Worm (Caenorhabditis elegans): Measurements from ENCODE around the gene B0198.3.

Gene B0198.3

DNA sequence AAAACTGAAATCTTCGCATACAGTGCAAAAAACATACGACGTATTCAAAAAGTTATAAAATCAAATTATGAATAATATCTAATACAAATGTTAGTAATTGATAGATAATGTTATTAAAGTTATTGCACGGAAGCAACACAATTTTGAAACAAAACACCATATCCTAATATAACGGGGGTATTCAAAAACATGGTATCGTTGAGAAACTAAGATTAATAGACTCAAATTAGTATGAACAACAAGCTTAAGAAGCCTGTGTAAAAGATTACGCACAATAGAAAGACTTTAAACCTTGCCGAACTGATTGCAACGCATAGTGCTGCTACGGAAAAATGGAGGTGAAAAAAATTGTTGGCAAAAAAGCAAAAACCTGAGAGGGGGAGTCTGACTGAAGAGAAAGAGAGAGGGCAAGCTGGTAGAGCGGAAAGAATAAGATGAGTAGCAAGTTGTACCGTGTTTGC, 51.3 kb downstream of the B0198.3 start, which contains the start of gene sma-5:
TSS of gene sma-5 (minus strand) at position 51 of the 461 bp plus-strand sequence.
- TF ChIP-seq pqm-1 (tag; optimal IDR thresholded peaks at IDR 0.05) (no peak), unc-55 (GFP tag; optimal IDR thresholded peaks at IDR 0.05) (no peak), pax-1 (tag; optimal IDR thresholded peaks at IDR 0.05) (peak; percentile 39), ref-2 (tag; optimal IDR thresholded peaks at IDR 0.05) (no peak), dve-1 (tag; optimal IDR thresholded peaks at IDR 0.05) (no peak), ceh-24 (tag; optimal IDR thresholded peaks at IDR 0.05) (no peak)

DNA sequence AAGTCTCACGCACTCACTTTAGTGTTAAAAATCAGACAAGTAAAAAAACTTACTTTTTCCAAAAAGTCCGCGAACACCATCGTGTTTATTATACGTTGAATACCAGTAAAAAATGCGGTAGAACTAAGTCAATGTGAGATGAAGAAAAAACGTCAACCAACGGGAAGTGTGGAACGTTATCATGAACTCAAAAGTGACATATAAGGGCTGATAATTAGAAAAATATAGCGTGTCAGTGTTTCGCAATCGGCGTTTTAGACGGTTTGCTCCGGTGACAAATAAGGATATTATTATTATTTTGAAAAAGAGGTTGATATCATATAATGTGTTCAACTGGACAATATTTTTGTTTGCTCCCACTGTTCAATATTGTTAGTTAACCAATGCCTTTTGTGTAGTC, 51.9 kb downstream of the B0198.3 start:
- TF ChIP-seq unc-42 (tag; optimal IDR thresholded peaks at IDR 0.05) (no peak), elt-4 (tag; optimal IDR thresholded peaks at IDR 0.05) (no peak)

DNA sequence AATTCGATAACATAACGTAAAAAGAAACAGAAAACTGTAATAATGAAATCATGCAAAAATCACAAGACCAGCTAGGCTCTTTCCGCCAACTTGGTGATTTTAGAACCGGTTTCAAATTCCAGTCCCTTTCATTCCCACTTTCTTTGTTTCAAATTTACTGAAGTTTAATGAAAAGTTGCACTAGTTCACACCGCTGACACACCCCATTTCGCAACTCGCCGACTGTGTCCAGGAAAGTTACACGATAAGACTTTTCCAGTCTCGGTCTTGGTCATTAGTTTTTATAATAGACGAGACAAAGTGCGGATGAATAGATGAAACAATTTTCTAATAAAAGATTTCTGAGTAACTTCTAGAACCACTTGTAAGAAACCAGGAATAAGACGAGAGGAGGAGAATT, 52.9 kb downstream of the B0198.3 start:
- TF ChIP-seq che-1 (tag; optimal IDR thresholded peaks at IDR 0.05), result no peak
- TF ChIP-seq tbx-7 (tag; optimal IDR thresholded peaks at IDR 0.05), result no peak

DNA sequence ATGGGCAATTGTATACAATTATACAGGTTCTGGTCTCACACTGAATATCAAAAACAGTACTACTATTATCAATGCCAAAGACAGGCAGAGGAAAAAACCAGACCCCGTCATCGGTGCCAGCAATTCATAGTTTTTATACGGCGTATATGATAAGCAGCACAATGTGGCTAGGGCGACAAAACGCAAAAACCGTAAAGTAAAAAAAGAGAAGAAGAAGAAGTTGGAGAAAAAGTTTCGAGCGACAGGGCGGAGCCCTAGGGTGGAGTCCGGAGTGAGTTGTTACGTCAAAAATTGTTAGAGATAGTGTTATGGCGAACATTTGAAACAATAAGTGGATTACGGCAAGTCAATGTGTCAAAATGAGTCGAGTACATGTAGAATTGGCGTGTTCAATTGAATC, 55.3 kb downstream of the B0198.3 start:
- TF ChIP-seq tbx-7 (tag; optimal IDR thresholded peaks at IDR 0.05) (no peak), pha-2 (tag; optimal IDR thresholded peaks at IDR 0.05) (no peak), pha-4 (tag; optimal IDR thresholded peaks at IDR 0.05) (no peak), K02D7.2 (tag; optimal IDR thresholded peaks at IDR 0.05) (no peak)

DNA sequence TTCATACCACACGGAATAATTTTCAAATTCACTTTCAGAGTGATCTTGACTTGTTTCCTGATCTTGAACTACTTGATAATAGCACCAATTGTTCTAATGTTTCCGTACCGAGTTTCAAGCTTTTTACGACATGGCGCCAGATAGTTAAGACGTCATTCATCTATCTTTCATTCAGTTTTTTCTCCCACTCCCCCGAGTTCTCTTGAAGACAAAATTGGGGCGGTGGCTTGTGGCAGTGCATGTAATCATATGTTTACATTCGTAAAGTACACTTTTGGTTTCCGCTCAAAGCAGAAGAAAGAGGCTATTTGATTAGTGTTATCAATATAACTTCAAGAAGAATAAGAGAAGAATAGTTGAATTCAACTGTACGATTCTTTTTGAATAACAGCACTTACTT, 57.3 kb downstream of the B0198.3 start:
- TF ChIP-seq dve-1 (tag; optimal IDR thresholded peaks at IDR 0.05) (no peak), ceh-45 (GFP tag; IDR thresholded peaks at IDR 0.05) (no peak), Y22D7AL.16 (tag; optimal IDR thresholded peaks at IDR 0.05) (no peak), tbx-2 (tag; optimal IDR thresholded peaks at IDR 0.05) (no peak), K02D7.2 (tag; optimal IDR thresholded peaks at IDR 0.05) (no peak), lim-6 (tag; optimal IDR thresholded peaks at IDR 0.05) (no peak), T23F11.4 (GFP tag; optimal IDR thresholded peaks at IDR 0.05) (no peak)

DNA sequence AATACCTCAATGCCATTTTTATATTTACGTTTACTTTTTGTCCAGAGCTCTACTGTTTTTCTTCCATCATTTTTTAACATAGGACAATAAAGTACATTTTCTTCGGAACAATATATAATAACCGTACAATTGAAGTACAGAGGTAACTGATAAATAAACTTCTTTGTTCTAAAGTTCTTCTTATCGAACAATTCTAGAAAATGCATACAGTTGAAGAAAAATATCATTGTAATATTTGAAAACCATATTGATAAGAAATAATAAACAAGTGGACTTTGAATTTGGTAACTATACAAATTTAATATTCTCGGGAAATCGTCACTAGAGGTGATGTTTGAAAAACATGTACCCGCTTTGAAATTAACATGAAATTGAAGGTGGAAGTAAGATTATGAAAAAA, 60.3 kb downstream of the B0198.3 start:
- no peak for TF ChIP-seq ceh-48 (tag; optimal IDR thresholded peaks at IDR 0.05)
- TF ChIP-seq dmd-4 (tag; optimal IDR thresholded peaks at IDR 0.05; ENCODE audit: borderline replicate concordance), result no peak
- TF ChIP-seq ceh-6 (GFP tag; optimal IDR thresholded peaks at IDR 0.05), result no peak
- no peak for TF ChIP-seq Y22D7AL.16 (tag; optimal IDR thresholded peaks at IDR 0.05)
- no peak for TF ChIP-seq pha-4 (tag; optimal IDR thresholded peaks at IDR 0.05)
- TF ChIP-seq ceh-22 (tag; optimal IDR thresholded peaks at IDR 0.05), result no peak
- TF ChIP-seq hlh-30 (tag; optimal IDR thresholded peaks at IDR 0.05; ENCODE audit: insufficient read depth), result no peak
- TF ChIP-seq che-1 (tag; optimal IDR thresholded peaks at IDR 0.05), result no peak
- TF ChIP-seq madf-2 (tag; optimal IDR thresholded peaks at IDR 0.05), result no peak
- no peak for TF ChIP-seq pax-1 (tag; optimal IDR thresholded peaks at IDR 0.05)
- no peak for TF ChIP-seq K02D7.2 (tag; optimal IDR thresholded peaks at IDR 0.05)

DNA sequence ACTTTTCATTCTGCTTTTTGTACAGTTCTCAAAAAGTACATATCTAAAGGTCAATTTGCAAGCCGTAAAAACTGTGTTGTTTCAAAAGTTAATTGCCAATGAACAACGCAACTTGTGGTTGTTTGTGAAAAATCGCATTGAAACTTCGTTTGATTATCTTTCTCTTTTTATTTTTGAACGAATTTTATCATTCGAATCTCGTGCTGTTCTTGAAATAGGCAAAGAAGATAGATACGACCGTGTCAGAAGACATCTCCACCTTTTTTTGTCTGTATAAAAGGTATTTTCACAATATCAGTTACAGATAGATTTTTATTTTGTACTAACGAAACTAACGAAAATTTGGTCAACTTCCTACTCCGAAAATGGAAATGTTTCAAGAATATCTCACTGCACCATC, 62.4 kb downstream of the B0198.3 start, which contains the start of gene C49F5.7:
TSS of gene C49F5.7 (plus strand) at position 301 of the 400 bp plus-strand sequence.
- TF ChIP-seq mec-3 (tag; optimal IDR thresholded peaks at IDR 0.05; ENCODE audit: borderline replicate concordance), result no peak
- no peak for TF ChIP-seq pat-9 (tag; optimal IDR thresholded peaks at IDR 0.05)
- TF ChIP-seq unc-3 (GFP tag; conservative IDR thresholded peaks at IDR 0.05), result no peak
- no peak for TF ChIP-seq unc-3 (tag; optimal IDR thresholded peaks at IDR 0.05)
- TF ChIP-seq ceh-9 (tag; optimal IDR thresholded peaks at IDR 0.05), result no peak
- no peak for TF ChIP-seq elt-4 (tag; optimal IDR thresholded peaks at IDR 0.05)
- TF ChIP-seq lin-11 (tag; optimal IDR thresholded peaks at IDR 0.05), result no peak
- TF ChIP-seq che-1 (tag; optimal IDR thresholded peaks at IDR 0.05), result no peak
- TF ChIP-seq hlh-6 (tag; optimal IDR thresholded peaks at IDR 0.05), result no peak
- no peak for TF ChIP-seq ceh-14 (tag; optimal IDR thresholded peaks at IDR 0.05)
- TF ChIP-seq T23F11.4 (GFP tag; optimal IDR thresholded peaks at IDR 0.05), result no peak
- TF ChIP-seq ceh-6 (GFP tag; optimal IDR thresholded peaks at IDR 0.05), result no peak
